Worm (Caenorhabditis elegans) whole organism, L2 larva: ENCODE data around the gene irld-47.

Experiments
- C34F6.9 ChIP-seq: fragments of 150-350 bp; optimal IDR thresholded peaks from 2 replicates; lab custom pipeline; 2014; ENCODE audit warnings: missing biosample characterization, missing genetic modification characterization
- F13H6.1 ChIP-seq: sonication (generic microtip); optimal IDR thresholded peaks from 2 replicates; lab custom pipeline; 2016; ENCODE audit warnings: missing genetic modification characterization, missing compliant biosample characterization
- R02D3.7 ChIP-seq: fragments of 150-350 bp; optimal IDR thresholded peaks from 2 replicates; lab custom pipeline; 2014; ENCODE audit warnings: missing biosample characterization, missing genetic modification characterization
- Y55F3AM.14 ChIP-seq: fragments of 200-800 bp; sonication (Bioruptor generic); optimal IDR thresholded peaks from 2 replicates; lab custom pipeline; 2018; ENCODE audit warnings: mild to moderate bottlenecking, missing genetic modification characterization, missing compliant biosample characterization
- ZK546.5 ChIP-seq: sonication (generic microtip); optimal IDR thresholded peaks from 2 replicates; lab custom pipeline; 2017; ENCODE audit warnings: missing biosample characterization, missing genetic modification characterization
- aly-2 ChIP-seq: fragments of 150-350 bp; optimal IDR thresholded peaks from 2 replicates; lab custom pipeline; 2014; ENCODE audit warnings: missing biosample characterization, missing genetic modification characterization
- ama-1 ChIP-seq: fragments of 150-350 bp; optimal IDR thresholded peaks from 2 replicates; lab custom pipeline; 2018; ENCODE audit warnings: inconsistent platforms
- blmp-1 ChIP-seq: sonication (generic microtip); optimal IDR thresholded peaks from 2 replicates; lab custom pipeline; 2017; ENCODE audit warnings: missing genetic modification characterization, mild to moderate bottlenecking, missing compliant biosample characterization, antibody characterized with exemption, moderate library complexity; ENCODE audit not compliant: insufficient read depth
- ceh-16 ChIP-seq: fragments of 150-350 bp; optimal IDR thresholded peaks from 2 replicates; lab custom pipeline; 2014; ENCODE audit warnings: missing biosample characterization, missing genetic modification characterization
- ceh-82 ChIP-seq: fragments of 150-350 bp; optimal IDR thresholded peaks from 2 replicates; lab custom pipeline; 2014; ENCODE audit warnings: missing biosample characterization, missing genetic modification characterization
- egl-27 ChIP-seq: sonication (generic microtip); optimal IDR thresholded peaks from 3 replicates; lab custom pipeline; 2017; ENCODE audit warnings: missing biosample characterization, missing genetic modification reagents, missing genetic modification characterization
- elt-1 ChIP-seq: fragments of 150-350 bp; optimal IDR thresholded peaks from 2 replicates; lab custom pipeline; 2014; ENCODE audit warnings: missing biosample characterization, missing genetic modification characterization
- elt-3 ChIP-seq: sonication (generic microtip); optimal IDR thresholded peaks from 2 replicates; lab custom pipeline; 2017; ENCODE audit warnings: missing biosample characterization, missing genetic modification characterization
- fos-1 ChIP-seq: fragments of 150-350 bp; optimal IDR thresholded peaks from 2 replicates; lab custom pipeline; 2014; ENCODE audit warnings: missing biosample characterization, missing genetic modification characterization
- gmeb-1 ChIP-seq: fragments of 150-350 bp; optimal IDR thresholded peaks from 2 replicates; lab custom pipeline; 2014; ENCODE audit warnings: missing biosample characterization, missing genetic modification characterization
- lin-11 ChIP-seq: fragments of 150-350 bp; sonication (generic microtip); optimal IDR thresholded peaks from 2 replicates; lab custom pipeline; 2014; ENCODE audit warnings: missing biosample characterization, missing genetic modification characterization, inconsistent platforms, mixed read lengths
- lin-13 ChIP-seq: fragments of 150-350 bp; optimal IDR thresholded peaks from 2 replicates; lab custom pipeline; 2014; ENCODE audit warnings: missing biosample characterization, missing genetic modification reagents, missing genetic modification characterization
- lin-39 ChIP-seq: fragments of 150-350 bp; optimal IDR thresholded peaks from 2 replicates; lab custom pipeline; 2014; ENCODE audit warnings: missing biosample characterization, missing genetic modification reagents, missing genetic modification characterization
- mab-5 ChIP-seq: fragments of 150-350 bp; optimal IDR thresholded peaks from 2 replicates; lab custom pipeline; 2014; ENCODE audit warnings: missing biosample characterization, missing genetic modification characterization
- mbf-1 ChIP-seq: sonication (generic microtip); optimal IDR thresholded peaks from 2 replicates; lab custom pipeline; 2017; ENCODE audit warnings: missing biosample characterization, missing genetic modification characterization
- mdl-1 ChIP-seq, 2 experiments: fragments of 150-350 bp in 1 of 2; sonication (generic microtip) in 1 of 2; optimal IDR thresholded peaks; 2 replicates each; lab custom pipeline; 2017; ENCODE audit warnings: missing biosample characterization in 2 of 2, missing genetic modification characterization in 2 of 2
- nhr-12 ChIP-seq: fragments of 150-350 bp; optimal IDR thresholded peaks from 2 replicates; lab custom pipeline; 2014; ENCODE audit warnings: missing biosample characterization, missing genetic modification characterization
- nhr-129 ChIP-seq: fragments of 150-350 bp; optimal IDR thresholded peaks from 2 replicates; lab custom pipeline; 2014; ENCODE audit warnings: missing biosample characterization, missing genetic modification characterization
- nhr-21 ChIP-seq: fragments of 150-350 bp; optimal IDR thresholded peaks from 2 replicates; lab custom pipeline; 2014; ENCODE audit warnings: missing biosample characterization, missing genetic modification characterization
- nhr-23 ChIP-seq: fragments of 150-350 bp; optimal IDR thresholded peaks from 2 replicates; lab custom pipeline; 2014; ENCODE audit warnings: missing biosample characterization, missing genetic modification reagents, missing genetic modification characterization
- nhr-25 ChIP-seq: fragments of 150-350 bp; sonication (generic microtip); optimal IDR thresholded peaks from 3 replicates; lab custom pipeline; 2014; ENCODE audit warnings: missing biosample characterization, missing genetic modification characterization
- nhr-6 ChIP-seq: fragments of 150-350 bp; optimal IDR thresholded peaks from 2 replicates; lab custom pipeline; 2014; ENCODE audit warnings: missing biosample characterization, missing genetic modification characterization
- nhr-77 ChIP-seq: fragments of 150-350 bp; optimal IDR thresholded peaks from 2 replicates; lab custom pipeline; 2014; ENCODE audit warnings: missing biosample characterization, missing genetic modification characterization
- peb-1 ChIP-seq: fragments of 150-350 bp; optimal IDR thresholded peaks from 2 replicates; lab custom pipeline; 2014; ENCODE audit warnings: missing biosample characterization, missing genetic modification characterization
- sem-4 ChIP-seq: fragments of 150-350 bp; optimal IDR thresholded peaks from 2 replicates; lab custom pipeline; 2014; ENCODE audit warnings: missing biosample characterization, missing genetic modification reagents, missing genetic modification characterization
- skn-1 ChIP-seq: sonication (generic microtip); optimal IDR thresholded peaks from 2 replicates; lab custom pipeline; 2017; ENCODE audit warnings: missing biosample characterization, missing genetic modification characterization
- sma-3 ChIP-seq: sonication (generic microtip); optimal IDR thresholded peaks from 2 replicates; lab custom pipeline; 2016; ENCODE audit warnings: missing genetic modification reagents, missing genetic modification characterization, missing compliant biosample characterization
- sma-9 ChIP-seq, 2 experiments: fragments of 150-350 bp in 1 of 2; sonication (generic microtip) in 1 of 2; optimal IDR thresholded peaks; 2 replicates each; lab custom pipeline; 2014 to 2016; ENCODE audit warnings: missing genetic modification characterization in 2 of 2, mild to moderate bottlenecking in 1 of 2, missing biosample characterization in 1 of 2, missing compliant biosample characterization in 1 of 2, missing genetic modification reagents in 1 of 2, moderate library complexity in 1 of 2
- snpc-4 ChIP-seq: fragments of 150-350 bp; optimal IDR thresholded peaks from 2 replicates; lab custom pipeline; 2014; ENCODE audit warnings: missing biosample characterization, missing genetic modification characterization
- unc-39 ChIP-seq: fragments of 150-350 bp; optimal IDR thresholded peaks from 2 replicates; lab custom pipeline; 2014; ENCODE audit warnings: missing biosample characterization, missing genetic modification characterization
- unc-62 ChIP-seq: fragments of 150-350 bp; optimal IDR thresholded peaks from 2 replicates; lab custom pipeline; 2014; ENCODE audit warnings: missing biosample characterization, missing genetic modification reagents, missing genetic modification characterization
- ztf-11 ChIP-seq: sonication (generic microtip); optimal IDR thresholded peaks from 2 replicates; lab custom pipeline; 2017; ENCODE audit warnings: missing biosample characterization, missing genetic modification characterization
- ztf-4 ChIP-seq: fragments of 150-350 bp; optimal IDR thresholded peaks from 2 replicates; lab custom pipeline; 2014; ENCODE audit warnings: missing biosample characterization, missing genetic modification characterization

The irld-47 gene

DNA sequence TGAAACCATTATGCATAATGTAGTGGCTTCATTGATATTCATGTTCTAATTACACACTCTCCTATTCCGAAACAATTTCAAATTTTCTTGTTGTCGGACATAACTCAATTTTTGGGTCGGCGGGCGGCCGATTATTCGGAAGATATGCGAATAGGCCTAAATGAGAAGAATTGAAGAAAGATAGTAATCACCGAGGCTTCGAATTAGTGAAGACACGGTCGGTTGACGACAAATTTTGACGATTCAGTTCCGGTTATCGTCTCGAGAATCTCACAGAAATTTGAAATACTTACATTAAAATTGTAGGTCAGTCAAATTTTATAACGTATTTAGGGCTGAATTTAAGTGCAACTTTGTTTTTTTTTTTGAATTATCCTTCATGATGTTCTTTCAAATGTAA, 19.2 kb downstream of the irld-47 start:
- TF ChIP-seq elt-1 (tag; lab: Kevin White, UChicago) (peak; percentile 17), ceh-16 (tag; lab: Kevin White, UChicago) (peak; percentile 85), nhr-25 (peak; percentile 8), F13H6.1 (tag; lab: Kevin White, UChicago) (no peak), nhr-21 (no peak)

DNA sequence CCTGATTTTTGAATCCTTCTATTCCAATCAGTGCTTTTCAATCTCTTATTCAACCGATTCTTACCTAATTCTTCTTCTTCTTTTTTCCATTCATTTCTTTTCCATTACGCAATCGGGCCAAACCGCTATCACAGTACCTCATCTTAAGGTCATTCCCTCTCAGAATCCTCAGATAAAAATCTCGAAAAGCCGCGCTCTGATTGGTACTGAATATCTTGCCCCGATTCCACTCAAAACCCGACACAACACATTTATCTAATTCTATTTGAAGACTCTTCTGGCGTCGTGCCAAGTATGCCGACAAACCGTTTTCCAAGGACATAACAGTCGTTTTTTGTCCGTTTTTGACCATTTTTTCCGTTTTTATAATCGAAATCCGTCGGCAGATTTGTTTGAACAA, 20.5 kb downstream of the irld-47 start:
- TF ChIP-seq skn-1, result no peak
- TF ChIP-seq unc-39, result no peak
- TF ChIP-seq blmp-1 (tag; lab: Kevin White, UChicago), result no peak
- TF ChIP-seq lin-11 (tag; lab: Kevin White, UChicago), result no peak
- TF ChIP-seq snpc-4 (tag; lab: Kevin White, UChicago), result no peak
- TF ChIP-seq ztf-4 (tag; lab: Kevin White, UChicago), result no peak
- TF ChIP-seq lin-39 (tag; lab: Kevin White, UChicago), result no peak
- no peak for TF ChIP-seq unc-62 (GFP tag; lab: Kevin White, UChicago)
- peak; percentile 3 for TF ChIP-seq egl-27
- TF ChIP-seq elt-1 (tag; lab: Kevin White, UChicago), result peak; percentile 82
- TF ChIP-seq ceh-16 (tag; lab: Kevin White, UChicago), result peak; percentile 98
- TF ChIP-seq ceh-82 (tag; lab: Kevin White, UChicago), result no peak
- peak; percentile 16 for TF ChIP-seq nhr-25
- TF ChIP-seq ZK546.5 (tag; lab: Kevin White, UChicago), result no peak
- TF ChIP-seq fos-1 (tag; lab: Kevin White, UChicago), result no peak
- TF ChIP-seq ztf-11 (tag; lab: Kevin White, UChicago), result no peak
- TF ChIP-seq elt-3 (tag; lab: Kevin White, UChicago), result no peak
- peak; percentile 51 for TF ChIP-seq sma-9 (GFP tag; optimal IDR thresholded peaks at IDR 0.05; lab: Kevin White, UChicago)
- no peak for TF ChIP-seq sma-9 (tag; optimal IDR thresholded peaks at IDR 0.05; lab: Kevin White, UChicago)
- TF ChIP-seq, all 48 proteins: peak for 5

DNA sequence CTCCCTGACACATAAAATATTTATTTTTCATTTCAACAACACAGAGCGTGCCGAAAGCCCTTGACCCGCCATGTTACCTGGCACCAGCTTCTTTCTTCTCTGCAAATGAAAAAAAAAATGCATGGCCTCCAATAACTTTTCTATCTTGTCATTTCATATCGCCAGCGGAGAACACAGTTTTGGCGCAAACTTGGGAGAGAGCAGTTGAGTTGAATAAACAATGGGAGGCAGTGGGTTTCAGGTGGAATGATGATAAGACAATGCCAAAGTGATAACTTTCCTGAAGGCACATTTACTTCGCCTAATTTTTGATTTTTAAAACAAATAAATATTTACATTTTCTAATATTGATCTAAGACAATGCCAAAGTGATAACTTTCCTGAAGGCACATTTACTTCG, 21.1 kb downstream of the irld-47 start:
- TF ChIP-seq sem-4 (tag; lab: Kevin White, UChicago) (no peak), unc-39 (no peak), lin-39 (tag; lab: Kevin White, UChicago) (no peak), fos-1 (tag; lab: Kevin White, UChicago) (peak; percentile 17)

DNA sequence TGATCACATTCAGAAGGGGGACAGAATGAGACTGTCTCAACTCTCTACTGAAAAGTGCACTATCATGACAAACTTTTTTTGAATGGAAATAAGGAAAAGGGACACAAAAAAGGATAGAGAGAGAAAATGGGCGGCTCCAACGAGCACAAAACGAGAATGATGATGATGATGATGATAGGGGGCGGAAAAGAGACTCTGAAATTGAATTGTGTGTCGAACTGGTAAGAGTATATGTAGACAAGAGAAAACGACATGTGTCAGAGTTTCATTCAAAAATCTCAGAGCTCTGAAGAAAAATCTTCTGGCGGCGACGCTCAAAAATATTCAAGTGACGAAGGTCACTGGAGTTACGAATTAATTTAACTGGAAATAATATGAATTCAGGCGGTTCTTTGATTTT, 27.1 kb downstream of the irld-47 start:
- TF ChIP-seq nhr-21, result no peak
- TF ChIP-seq lin-39 (tag; lab: Kevin White, UChicago), result no peak
- TF ChIP-seq mab-5 (tag; lab: Kevin White, UChicago), result no peak
- TF ChIP-seq elt-3 (tag; lab: Kevin White, UChicago), result no peak
- no peak for TF ChIP-seq R02D3.7 (tag; lab: Kevin White, UChicago)
- TF ChIP-seq C34F6.9 (tag; lab: Kevin White, UChicago), result no peak
- TF ChIP-seq gmeb-1 (tag; lab: Kevin White, UChicago), result no peak
- no peak for TF ChIP-seq lin-13 (GFP tag; lab: Kevin White, UChicago)
- TF ChIP-seq nhr-129, result no peak
- no peak for TF ChIP-seq mdl-1 (tag; optimal IDR thresholded peaks at IDR 0.05; lab: Kevin White, UChicago)
- TF ChIP-seq egl-27, result no peak
- TF ChIP-seq nhr-6, result no peak
- TF ChIP-seq snpc-4 (tag; lab: Kevin White, UChicago), result no peak
- TF ChIP-seq lin-11 (tag; lab: Kevin White, UChicago), result no peak
- no peak for TF ChIP-seq elt-1 (tag; lab: Kevin White, UChicago)
- TF ChIP-seq nhr-77, result no peak
- no peak for TF ChIP-seq sem-4 (tag; lab: Kevin White, UChicago)
- TF ChIP-seq sma-3 (GFP tag; lab: Kevin White, UChicago), result no peak
- no peak for TF ChIP-seq aly-2 (tag; lab: Kevin White, UChicago)

DNA sequence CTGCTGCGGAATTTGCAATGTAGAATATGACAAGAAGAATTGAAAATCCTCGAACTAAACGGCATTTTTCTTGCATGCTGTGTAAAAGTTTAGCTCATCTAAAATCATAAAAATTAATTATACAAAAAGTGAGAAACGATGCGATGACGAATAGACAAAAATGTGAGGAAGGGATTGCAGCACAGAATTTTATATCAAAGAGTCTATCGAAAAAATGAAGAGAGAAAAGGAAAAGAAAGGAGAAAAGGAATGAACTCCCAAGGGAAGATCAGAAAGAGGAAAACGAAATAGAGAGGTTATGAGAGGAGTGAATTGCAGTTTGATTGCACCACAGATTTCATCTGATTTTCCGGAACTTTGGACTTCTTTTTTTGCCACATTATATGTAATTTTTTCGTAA, 28.1 kb downstream of the irld-47 start, which contains the start of gene glr-4:
Gene glr-4 (minus strand): TSS at position 101 of the 400 bp plus-strand sequence.
- TF ChIP-seq aly-2 (tag; lab: Kevin White, UChicago), result no peak
- no peak for TF ChIP-seq nhr-6
- no peak for TF ChIP-seq nhr-12 (tag; lab: Kevin White, UChicago)
- no peak for TF ChIP-seq mbf-1 (tag; lab: Kevin White, UChicago)
- TF ChIP-seq nhr-129, result no peak
- no peak for TF ChIP-seq elt-1 (tag; lab: Kevin White, UChicago)
- TF ChIP-seq Y55F3AM.14, result no peak
- TF ChIP-seq gmeb-1 (tag; lab: Kevin White, UChicago), result no peak
- no peak for TF ChIP-seq snpc-4 (tag; lab: Kevin White, UChicago)
- no peak for TF ChIP-seq ama-1 (lab: Kevin White, UChicago)
- TF ChIP-seq peb-1 (tag; lab: Kevin White, UChicago), result no peak
- TF ChIP-seq sem-4 (tag; lab: Kevin White, UChicago), result no peak
- TF ChIP-seq R02D3.7 (tag; lab: Kevin White, UChicago), result no peak
- no peak for TF ChIP-seq sma-3 (GFP tag; lab: Kevin White, UChicago)
- no peak for TF ChIP-seq egl-27
- no peak for TF ChIP-seq nhr-23
